Worm (Caenorhabditis elegans) whole organism, L1 larva: ENCODE measurements around the gene F55F10.3.

Experiments
- C04F5.9 ChIP-seq: sonication (generic microtip); optimal IDR thresholded peaks from 2 replicates; lab custom pipeline; 2016; ENCODE audit warnings: missing genetic modification characterization, missing compliant biosample characterization
- C16A3.4 ChIP-seq: fragments of 150-350 bp; optimal IDR thresholded peaks from 2 replicates; lab custom pipeline; 2014; ENCODE audit warnings: missing biosample characterization, missing genetic modification characterization
- F16B12.6 ChIP-seq: fragments of 150-350 bp; optimal IDR thresholded peaks from 2 replicates; lab custom pipeline; 2014; ENCODE audit warnings: missing biosample characterization, missing genetic modification characterization
- aha-1 ChIP-seq: fragments of 150-350 bp; optimal IDR thresholded peaks from 2 replicates; lab custom pipeline; 2014; ENCODE audit warnings: missing biosample characterization, missing genetic modification characterization
- alr-1 ChIP-seq: fragments of 200-800 bp; sonication (Bioruptor generic); optimal IDR thresholded peaks from 2 replicates; lab custom pipeline; 2018; ENCODE audit warnings: borderline replicate concordance, mild to moderate bottlenecking, missing genetic modification characterization, missing compliant biosample characterization
- aly-2 ChIP-seq: fragments of 150-350 bp; optimal IDR thresholded peaks from 2 replicates; lab custom pipeline; 2014; ENCODE audit warnings: missing biosample characterization, missing genetic modification characterization
- ama-1 ChIP-seq: fragments of 150-350 bp; optimal IDR thresholded peaks from 2 replicates; lab custom pipeline; 2014
- ceh-8 ChIP-seq: fragments of 200-800 bp; sonication (Bioruptor generic); optimal IDR thresholded peaks from 2 replicates; lab custom pipeline; 2018; ENCODE audit warnings: mild to moderate bottlenecking, missing genetic modification characterization, moderate library complexity, missing compliant biosample characterization
- ceh-82 ChIP-seq, 3 experiments: fragments of 150-350 bp in 1 of 3; sonication (generic microtip) in 2 of 3; optimal IDR thresholded peaks; 2 replicates each; lab custom pipeline; 2014 to 2017; ENCODE audit warnings: missing biosample characterization in 3 of 3, missing genetic modification characterization in 3 of 3
- ceh-88 ChIP-seq: fragments of 200-800 bp; sonication (Bioruptor generic); IDR thresholded peaks from 2 replicates; pipeline ENCODE4 v1.3.6; 2022; ENCODE audit warnings: missing genetic modification characterization, missing compliant biosample characterization
- ceh-90 ChIP-seq: sonication (generic microtip); optimal IDR thresholded peaks from 2 replicates; lab custom pipeline; 2016; ENCODE audit warnings: missing genetic modification characterization, missing compliant biosample characterization
- dpl-1 ChIP-seq, 3 experiments: fragments of 150-350 bp in 2 of 3; sonication (generic microtip) in 1 of 3; optimal IDR thresholded peaks; 2 replicates each; lab custom pipeline; 2014 to 2017; ENCODE audit warnings: missing biosample characterization in 3 of 3, missing genetic modification characterization in 3 of 3, missing genetic modification reagents in 3 of 3
- dsc-1 ChIP-seq: sonication (generic microtip); optimal IDR thresholded peaks from 2 replicates; lab custom pipeline; 2016; ENCODE audit warnings: mild to moderate bottlenecking, missing genetic modification characterization, missing compliant biosample characterization
- efl-1 ChIP-seq, 4 experiments: fragments of 150-350 bp; optimal IDR thresholded peaks in 3 of 4; peaks in 1 of 4; 1 replicate in 1 of 4; 2 replicates in 3 of 4; lab custom pipeline; 2014; ENCODE audit warnings: missing biosample characterization in 2 of 4, missing genetic modification characterization in 2 of 4, missing genetic modification reagents in 2 of 4
- efl-3 ChIP-seq: fragments of 200-800 bp; sonication (Bioruptor generic); optimal IDR thresholded peaks from 2 replicates; lab custom pipeline; 2018; ENCODE audit warnings: mild to moderate bottlenecking, missing genetic modification characterization, missing compliant biosample characterization
- egl-13 ChIP-seq: sonication (generic microtip); optimal IDR thresholded peaks from 2 replicates; lab custom pipeline; 2016; ENCODE audit warnings: missing genotype, missing genetic modification reagents, missing genetic modification characterization, missing compliant biosample characterization
- egl-27 ChIP-seq, 2 experiments: fragments of 150-350 bp in 1 of 2; sonication (generic microtip); optimal IDR thresholded peaks; 3 replicates each; lab custom pipeline; 2017 to 2018; ENCODE audit warnings: missing biosample characterization in 2 of 2, missing genetic modification characterization in 2 of 2, missing genetic modification reagents in 2 of 2
- elt-2 ChIP-seq: sonication (generic microtip); optimal IDR thresholded peaks from 2 replicates; lab custom pipeline; 2016; ENCODE audit warnings: missing genetic modification characterization, mild to moderate bottlenecking, inconsistent platforms, missing compliant biosample characterization, missing genetic modification reagents
- elt-3 ChIP-seq, 6 experiments: fragments of 150-350 bp in 1 of 6; sonication (generic microtip); optimal IDR thresholded peaks; 2 replicates each; lab custom pipeline; 2017 to 2018; ENCODE audit warnings: missing biosample characterization in 6 of 6, missing genetic modification characterization in 6 of 6, inconsistent platforms in 1 of 6
- ets-5 ChIP-seq: fragments of 200-800 bp; sonication (Bioruptor generic); IDR thresholded peaks from 2 replicates; pipeline ENCODE4 v1.3.6; 2022; ENCODE audit warnings: missing genetic modification characterization, missing compliant biosample characterization
- fkh-10 ChIP-seq: sonication (generic microtip); optimal IDR thresholded peaks from 2 replicates; lab custom pipeline; 2017; ENCODE audit warnings: missing biosample characterization, missing genetic modification reagents, missing genetic modification characterization
- fkh-8 ChIP-seq: sonication (generic microtip); optimal IDR thresholded peaks from 2 replicates; lab custom pipeline; 2016; ENCODE audit warnings: mild to moderate bottlenecking, missing genetic modification characterization, missing compliant biosample characterization
- fos-1 ChIP-seq: fragments of 150-350 bp; optimal IDR thresholded peaks from 2 replicates; lab custom pipeline; 2014; ENCODE audit warnings: missing biosample characterization, missing genetic modification characterization
- grh-1 ChIP-seq: fragments of 200-800 bp; sonication (Bioruptor generic); IDR thresholded peaks from 2 replicates; pipeline ENCODE4 v1.3.6; 2022; ENCODE audit warnings: missing genetic modification reagents, missing genetic modification characterization, missing compliant biosample characterization
- hlh-17 ChIP-seq: fragments of 200-800 bp; sonication (Bioruptor generic); optimal IDR thresholded peaks from 2 replicates; lab custom pipeline; 2018; ENCODE audit warnings: missing genetic modification characterization, mild to moderate bottlenecking, missing compliant biosample characterization, moderate library complexity, borderline replicate concordance
- hlh-4 ChIP-seq: sonication (generic microtip); optimal IDR thresholded peaks from 2 replicates; lab custom pipeline; 2016; ENCODE audit warnings: mild to moderate bottlenecking, missing genetic modification characterization, missing compliant biosample characterization
- hpl-2 ChIP-seq: fragments of 150-350 bp; optimal IDR thresholded peaks from 2 replicates; lab custom pipeline; 2014; ENCODE audit warnings: missing biosample characterization, missing genetic modification reagents, missing genetic modification characterization
- jun-1 ChIP-seq: fragments of 150-350 bp; optimal IDR thresholded peaks from 2 replicates; lab custom pipeline; 2014; ENCODE audit warnings: missing biosample characterization, missing genetic modification reagents, missing genetic modification characterization
- lin-14 ChIP-seq: fragments of 200-800 bp; sonication (Bioruptor generic); optimal IDR thresholded peaks from 2 replicates; lab custom pipeline; 2018; ENCODE audit warnings: mild to moderate bottlenecking, missing genetic modification characterization, moderate library complexity, missing compliant biosample characterization
- lin-39 ChIP-seq: fragments of 150-350 bp; optimal IDR thresholded peaks from 2 replicates; lab custom pipeline; 2014; ENCODE audit warnings: missing biosample characterization, missing genetic modification reagents, missing genetic modification characterization
- lir-3 ChIP-seq: sonication (generic microtip); optimal IDR thresholded peaks from 2 replicates; lab custom pipeline; 2016; ENCODE audit warnings: mild to moderate bottlenecking, missing genetic modification characterization, moderate library complexity, missing compliant biosample characterization; ENCODE audit not compliant: poor library complexity
- lsy-2 ChIP-seq, 2 experiments: fragments of 150-350 bp; optimal IDR thresholded peaks; 2 replicates each; lab custom pipeline; 2014; ENCODE audit warnings: missing biosample characterization in 2 of 2, missing genetic modification characterization in 2 of 2
- nhr-11 ChIP-seq: fragments of 150-350 bp; optimal IDR thresholded peaks from 2 replicates; lab custom pipeline; 2014; ENCODE audit warnings: missing biosample characterization, missing genetic modification characterization
- nhr-12 ChIP-seq: sonication (generic microtip); optimal IDR thresholded peaks from 2 replicates; lab custom pipeline; 2017; ENCODE audit warnings: missing biosample characterization, missing genetic modification characterization
- nhr-19 ChIP-seq: fragments of 200-800 bp; sonication (Bioruptor generic); conservative IDR thresholded peaks from 2 replicates; pipeline ENCODE4 v1.3.6; 2022; ENCODE audit warnings: missing genetic modification characterization, missing compliant biosample characterization
- nhr-71 ChIP-seq: sonication (generic microtip); optimal IDR thresholded peaks from 2 replicates; lab custom pipeline; 2016; ENCODE audit warnings: mild to moderate bottlenecking, missing genetic modification characterization, moderate library complexity, missing compliant biosample characterization
- nhr-77 ChIP-seq: fragments of 150-350 bp; optimal IDR thresholded peaks from 2 replicates; lab custom pipeline; 2014; ENCODE audit warnings: missing biosample characterization, missing genetic modification characterization
- nhr-84 ChIP-seq: sonication (generic microtip); optimal IDR thresholded peaks from 2 replicates; lab custom pipeline; 2017; ENCODE audit warnings: missing biosample characterization, missing genetic modification characterization
- nhr-85 ChIP-seq: sonication (generic microtip); peaks from one replicate; lab custom pipeline; 2016; ENCODE audit warnings: missing genetic modification characterization, inconsistent platforms, missing compliant biosample characterization
- nhr-90 ChIP-seq: sonication (generic microtip); optimal IDR thresholded peaks from 2 replicates; lab custom pipeline; 2016; ENCODE audit warnings: mild to moderate bottlenecking, missing genetic modification characterization, missing compliant biosample characterization; ENCODE audit not compliant: poor library complexity
- pag-3 ChIP-seq: sonication (generic microtip); optimal IDR thresholded peaks from 2 replicates; lab custom pipeline; 2017; ENCODE audit warnings: missing genetic modification characterization, mild to moderate bottlenecking, missing compliant biosample characterization, antibody characterized with exemption, borderline replicate concordance; ENCODE audit not compliant: insufficient read depth
- pqm-1 ChIP-seq: sonication (generic microtip); optimal IDR thresholded peaks from 3 replicates; lab custom pipeline; 2017; ENCODE audit warnings: missing biosample characterization, missing genetic modification characterization
- rnt-1 ChIP-seq: sonication (generic microtip); optimal IDR thresholded peaks from 2 replicates; lab custom pipeline; 2016; ENCODE audit warnings: mild to moderate bottlenecking, missing genetic modification characterization, moderate library complexity, missing compliant biosample characterization
- skn-1 ChIP-seq: fragments of 150-350 bp; optimal IDR thresholded peaks from 2 replicates; lab custom pipeline; 2014; ENCODE audit warnings: missing biosample characterization, missing genetic modification characterization
- sptf-1 ChIP-seq: fragments of 150-350 bp; optimal IDR thresholded peaks from 2 replicates; lab custom pipeline; 2014; ENCODE audit warnings: missing biosample characterization, missing genetic modification characterization
- unc-130 ChIP-seq: fragments of 150-350 bp; optimal IDR thresholded peaks from 2 replicates; lab custom pipeline; 2017; ENCODE audit warnings: missing biosample characterization, missing genetic modification characterization, inconsistent platforms
- unc-62 ChIP-seq: fragments of 150-350 bp; optimal IDR thresholded peaks from 2 replicates; lab custom pipeline; 2014; ENCODE audit warnings: missing biosample characterization, missing genetic modification reagents, missing genetic modification characterization
- unc-86 ChIP-seq: sonication (generic microtip); optimal IDR thresholded peaks from 2 replicates; lab custom pipeline; 2016; ENCODE audit warnings: missing genetic modification characterization, missing compliant biosample characterization
- xbp-1 ChIP-seq: sonication (generic microtip); optimal IDR thresholded peaks from 2 replicates; lab custom pipeline; 2016; ENCODE audit warnings: missing genetic modification characterization, missing compliant biosample characterization
- zag-1 ChIP-seq: fragments of 150-350 bp; optimal IDR thresholded peaks from 2 replicates; lab custom pipeline; 2014; ENCODE audit warnings: missing biosample characterization, missing genetic modification characterization
- zip-4 ChIP-seq: fragments of 200-800 bp; sonication (Bioruptor generic); optimal IDR thresholded peaks from 2 replicates; lab custom pipeline; 2018; ENCODE audit warnings: mild to moderate bottlenecking, missing genetic modification characterization, moderate library complexity, missing compliant biosample characterization
- ztf-11 ChIP-seq, 2 experiments: sonication (generic microtip); optimal IDR thresholded peaks; 2 replicates each; lab custom pipeline; 2016 to 2017; ENCODE audit warnings: missing genetic modification characterization in 2 of 2, missing biosample characterization in 1 of 2, missing compliant biosample characterization in 1 of 2

Gene F55F10.3

ce11 chrIV:4402413-4402812 is 42.7 kb downstream of the F55F10.3 start (continued):
- no peak for TF ChIP-seq sptf-1 (tag; lab: Kevin White, UChicago)
- TF ChIP-seq elt-3 (tag; optimal IDR thresholded peaks at IDR 0.05; lab: Kevin White, UChicago) = peak in 2 of 6 experiments; percentile 55 to 92
- TF ChIP-seq nhr-85 (tag; lab: Kevin White, UChicago) = peak; percentile 96
- TF ChIP-seq fkh-8 (tag; lab: Kevin White, UChicago) = no peak
- no peak for TF ChIP-seq nhr-12 (tag; lab: Kevin White, UChicago)
- TF ChIP-seq hlh-17 (GFP tag; lab: Kevin White, UChicago) = no peak
- peak; percentile 6 for TF ChIP-seq xbp-1 (tag; lab: Kevin White, UChicago)
- TF ChIP-seq aha-1 (tag; lab: Kevin White, UChicago) = no peak
- peak; percentile 1 for TF ChIP-seq nhr-11 (tag; lab: Kevin White, UChicago)
- TF ChIP-seq C16A3.4 (tag; lab: Kevin White, UChicago) = peak; percentile 60
- no peak for TF ChIP-seq lin-39 (tag; lab: Kevin White, UChicago)
- TF ChIP-seq lir-3 = peak; percentile 24
- TF ChIP-seq grh-1 (GFP tag; lab: Robert Waterston, UW) = peak; percentile 60
- TF ChIP-seq nhr-71 (tag; lab: Kevin White, UChicago) = peak; percentile 89
- TF ChIP-seq hpl-2 (GFP tag; lab: Kevin White, UChicago) = no peak
- TF ChIP-seq ztf-11 (tag; optimal IDR thresholded peaks at IDR 0.05; lab: Kevin White, UChicago) = no peak
- peak; percentile 64 to 71 for TF ChIP-seq lsy-2 (tag; optimal IDR thresholded peaks at IDR 0.05; lab: Kevin White, UChicago)
- TF ChIP-seq C04F5.9 (tag; lab: Kevin White, UChicago) = no peak
- TF ChIP-seq lin-14 (GFP tag; lab: Kevin White, UChicago) = peak; percentile 82
- no peak for TF ChIP-seq unc-62 (GFP tag; lab: Kevin White, UChicago)
- TF ChIP-seq ama-1 (lab: Kevin White, UChicago) = no peak
- peak; percentile 16 to 54 (median 33) for TF ChIP-seq dpl-1 (GFP tag; optimal IDR thresholded peaks at IDR 0.05; lab: Kevin White, UChicago)
- no peak for TF ChIP-seq egl-13
- peak; percentile 82 for TF ChIP-seq nhr-90
- TF ChIP-seq skn-1 (tag; lab: Kevin White, UChicago) = peak; percentile 67
- TF ChIP-seq zag-1 = no peak
- TF ChIP-seq fos-1 (tag; lab: Kevin White, UChicago) = no peak
- no peak for TF ChIP-seq ets-5 (GFP tag; lab: Robert Waterston, UW)
- TF ChIP-seq fkh-10 (GFP tag; lab: Kevin White, UChicago) = no peak
- no peak for TF ChIP-seq pag-3 (tag; lab: Kevin White, UChicago)
- TF ChIP-seq jun-1 (tag; lab: Kevin White, UChicago) = no peak
- no peak for TF ChIP-seq zip-4
- no peak for TF ChIP-seq egl-27 (tag; optimal IDR thresholded peaks at IDR 0.05; lab: Kevin White, UChicago)
- TF ChIP-seq nhr-77 (tag; lab: Kevin White, UChicago) = no peak
- TF ChIP-seq F16B12.6 (tag; lab: Kevin White, UChicago) = no peak
- peak; percentile 51 for TF ChIP-seq dsc-1 (tag; lab: Kevin White, UChicago)
- TF ChIP-seq ceh-90 (tag; lab: Kevin White, UChicago) = no peak
- no peak for TF ChIP-seq unc-86 (tag; lab: Kevin White, UChicago)
- TF ChIP-seq nhr-19 = peak; percentile 61
- TF ChIP-seq aly-2 (tag; lab: Kevin White, UChicago) = no peak
- no peak for TF ChIP-seq hlh-4
- no peak for TF ChIP-seq alr-1 (tag; lab: Kevin White, UChicago)
- no peak for TF ChIP-seq pqm-1 (tag; lab: Kevin White, UChicago)
- TF ChIP-seq ceh-8 (GFP tag; lab: Kevin White, UChicago) = no peak
- TF ChIP-seq rnt-1 = no peak
- no peak for TF ChIP-seq elt-2 (tag; lab: Kevin White, UChicago)
- TF ChIP-seq ceh-82 (tag; optimal IDR thresholded peaks at IDR 0.05; lab: Kevin White, UChicago) = peak in 1 of 3 experiments; percentile 5
- TF ChIP-seq unc-130 (tag; lab: Kevin White, UChicago) = peak; percentile 85
- no peak for TF ChIP-seq ceh-88 (GFP tag; lab: Robert Waterston, UW)
- no peak for TF ChIP-seq nhr-84 (tag; lab: Kevin White, UChicago)
- TF ChIP-seq efl-3 = no peak
- TF ChIP-seq efl-1 (optimal IDR thresholded peaks at IDR 0.05; lab: Kevin White, UChicago) = peak in 1 of 2 experiments; percentile 27
- peak; percentile 9 to 45 for TF ChIP-seq efl-1 (GFP tag; optimal IDR thresholded peaks at IDR 0.05 in 1 of 2; lab: Kevin White, UChicago)
